Fruit fly (Drosophila melanogaster): ENCODE data around the gene Npc2c.

- no peak for TF ChIP-seq CG10366 (GFP tag; IDR thresholded peaks at IDR 0.05)
- no peak for TF ChIP-seq eve (GFP tag; optimal IDR thresholded peaks at IDR 0.05)
- TF ChIP-seq Side (GFP tag; optimal IDR thresholded peaks at IDR 0.05), result no peak
- TF ChIP-seq CG12659 (GFP tag; optimal IDR thresholded peaks at IDR 0.05), result no peak
Measured at dm6 chr3R:10045343-10045742, 14.7 kb upstream of the Npc2c start, which contains the start of the genes CG11722 and mtTFB2.

All from whole organism, embryonic.